Worm (Caenorhabditis elegans): ENCODE measurements around the gene fbf-1.

The fbf-1 gene

ce11 chrII:6097441-6097840 lies 16.8 kb upstream of the fbf-1 start, which contains the start of the genes tpp-2 and rbbp-5 (continued):
- peak; percentile 4 for TF ChIP-seq ccch-3 (GFP tag; optimal IDR thresholded peaks at IDR 0.05)
- TF ChIP-seq fkh-3 (tag; optimal IDR thresholded peaks at IDR 0.05) = no peak
- TF ChIP-seq ama-1 (optimal IDR thresholded peaks at IDR 0.05) = no peak
- TF ChIP-seq ama-1 (GFP tag; optimal IDR thresholded peaks at IDR 0.05) = no peak
- TF ChIP-seq F22D6.2 (tag; optimal IDR thresholded peaks at IDR 0.05) = no peak
- no peak for TF ChIP-seq K11D2.4 (GFP tag; IDR thresholded peaks at IDR 0.05)
- TF ChIP-seq D2030.7 (GFP tag; IDR thresholded peaks at IDR 0.05) = peak; percentile 32; the same call in 1 of the 2 replicates
- no peak for TF ChIP-seq cebp-1 (GFP tag; IDR thresholded peaks at IDR 0.05)
- no peak for TF ChIP-seq cebp-1 (tag; optimal IDR thresholded peaks at IDR 0.05)
- peak; percentile 55 for TF ChIP-seq unc-130 (GFP tag; optimal IDR thresholded peaks at IDR 0.05)
- TF ChIP-seq ceh-27 (GFP tag; optimal IDR thresholded peaks at IDR 0.05) = peak; percentile 72
- no peak for TF ChIP-seq B0035.1 (tag; optimal IDR thresholded peaks at IDR 0.05)
- peak; percentile 27 for TF ChIP-seq him-1 (tag; optimal IDR thresholded peaks at IDR 0.05)
- no peak for TF ChIP-seq chd-7 (tag; optimal IDR thresholded peaks at IDR 0.05)
- TF ChIP-seq attf-3 (GFP tag; conservative IDR thresholded peaks at IDR 0.05) = peak; percentile 65
- TF ChIP-seq madf-8 (GFP tag; conservative IDR thresholded peaks at IDR 0.05) = peak; percentile 48
- TF ChIP-seq hmg-1.2 (GFP tag; IDR thresholded peaks at IDR 0.05) = peak; percentile 25; the same call in 1 of the 2 replicates

DNA sequence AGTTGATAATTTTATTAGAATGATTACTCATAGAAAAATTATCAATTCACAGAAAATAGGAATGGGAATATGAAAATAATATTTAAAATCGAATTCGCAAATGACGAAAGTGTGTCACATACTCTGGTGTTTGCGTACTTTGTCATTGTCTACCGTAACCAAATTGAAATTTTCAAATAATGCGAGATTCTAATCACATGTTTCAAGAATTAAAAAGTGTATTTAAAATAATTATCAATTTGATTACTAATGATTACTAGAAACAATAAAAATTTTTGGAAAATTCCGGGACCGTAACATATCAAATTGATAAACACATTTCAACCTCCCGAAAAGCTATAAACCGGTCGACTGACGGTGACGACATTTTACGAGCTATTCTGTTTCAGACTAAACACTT lies 10.7 kb upstream of the fbf-1 start, which contains the start of the genes fbf-2 and nspg-3:
Gene fbf-2 (minus strand): TSS at position 101 of the 400 bp plus-strand sequence.
Gene nspg-3 (plus strand): TSS at position 388 of the 400 bp plus-strand sequence.
- TF ChIP-seq nhr-120 (GFP tag; IDR thresholded peaks at IDR 0.05) (no peak), lsl-1 (GFP tag; optimal IDR thresholded peaks at IDR 0.05) (peak; percentile 61), let-607 (tag; optimal IDR thresholded peaks at IDR 0.05) (no peak), D2030.7 (GFP tag; IDR thresholded peaks at IDR 0.05) (no peak)

- no peak for TF ChIP-seq T07F8.4 (tag; optimal IDR thresholded peaks at IDR 0.05)
- no peak for TF ChIP-seq ceh-79 (tag; optimal IDR thresholded peaks at IDR 0.05)
Observed at ce11 chrII:6082620-6083019, 2.0 kb upstream of the fbf-1 start, which contains the start of gene F21H12.3. F21H12.3 (plus strand) TSS chrII:6082920.

- no peak for TF ChIP-seq akir-1 (GFP tag; optimal IDR thresholded peaks at IDR 0.05)
- no peak for TF ChIP-seq sptf-2 (GFP tag; optimal IDR thresholded peaks at IDR 0.05)
- no peak for TF ChIP-seq pha-4 (tag; optimal IDR thresholded peaks at IDR 0.05)
- TF ChIP-seq snpc-3.4 (tag; optimal IDR thresholded peaks at IDR 0.05) = no peak
- no peak for TF ChIP-seq madf-8 (GFP tag; conservative IDR thresholded peaks at IDR 0.05)
- no peak for TF ChIP-seq let-526 (GFP tag; IDR thresholded peaks at IDR 0.05)
- no peak for TF ChIP-seq hmg-1.2 (GFP tag; IDR thresholded peaks at IDR 0.05)
- no peak for TF ChIP-seq nfyb-1 (GFP tag; IDR thresholded peaks at IDR 0.05)
- TF ChIP-seq madf-6 (GFP tag; IDR thresholded peaks at IDR 0.05) = no peak
- TF ChIP-seq F39B2.1 (GFP tag; IDR thresholded peaks at IDR 0.05) = no peak
- no peak for TF ChIP-seq let-607 (tag; optimal IDR thresholded peaks at IDR 0.05)
- no peak for TF ChIP-seq Y53G8AR.9 (GFP tag; conservative IDR thresholded peaks at IDR 0.05)
Observed at ce11 chrII:6077604-6078003, 3.0 kb downstream of the fbf-1 start, which contains the start of gene H12I13.6. H12I13.6 (plus strand) TSS chrII:6077904.

DNA sequence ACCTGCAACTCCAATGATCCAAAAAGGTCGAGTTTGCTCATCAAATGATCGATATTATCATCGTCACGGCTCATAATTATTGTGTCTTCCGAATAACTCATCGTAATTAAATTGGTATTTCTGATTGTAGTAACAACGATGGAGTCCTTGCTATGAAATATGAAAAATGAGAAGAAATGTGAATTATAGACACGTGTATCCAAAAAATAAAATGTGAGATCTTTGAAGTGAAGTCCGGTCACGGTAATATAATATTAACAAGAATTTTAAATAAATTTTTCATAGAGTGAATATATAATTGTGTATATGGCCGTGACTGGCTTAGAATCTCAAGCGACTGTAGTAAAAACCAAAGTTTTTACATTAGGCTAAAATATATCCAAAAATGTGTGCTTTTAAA lies 13.6 kb downstream of the fbf-1 start, which contains the start of gene H12I13.1:
Gene H12I13.1 (minus strand): TSS at position 101 of the 400 bp plus-strand sequence.
- TF ChIP-seq nhr-90 (tag; optimal IDR thresholded peaks at IDR 0.05) (no peak), F39B2.1 (GFP tag; IDR thresholded peaks at IDR 0.05) (no peak), tbx-9 (tag; optimal IDR thresholded peaks at IDR 0.05; ENCODE audit: borderline replicate concordance) (no peak), F23B12.7 (tag; optimal IDR thresholded peaks at IDR 0.05; ENCODE audit: insufficient read depth) (no peak), attf-3 (GFP tag; conservative IDR thresholded peaks at IDR 0.05) (no peak)

Measured in whole organism, young adult.